Fruit fly (Drosophila melanogaster) whole organism, adult: ENCODE data around the gene CG9784.

ENCODE experiments used
- CG11617 ChIP-seq: fragments of 200-800 bp; sonication (Bioruptor generic); optimal IDR thresholded peaks from 2 replicates; lab custom pipeline; 2017; ENCODE audit warnings: mild to moderate bottlenecking, missing biosample characterization, missing genetic modification reagents, missing genetic modification characterization
- CG12768 ChIP-seq: fragments of 200-800 bp; sonication (Bioruptor generic); optimal IDR thresholded peaks from 2 replicates; lab custom pipeline; 2017; ENCODE audit warnings: missing biosample characterization, missing genetic modification characterization, mild to moderate bottlenecking, moderate library complexity, missing genetic modification reagents
- CG14711 ChIP-seq: fragments of 200-800 bp; sonication (Bioruptor generic); optimal IDR thresholded peaks from 2 replicates; lab custom pipeline; 2018; ENCODE audit warnings: missing biosample characterization, mild to moderate bottlenecking, missing genetic modification characterization, moderate library complexity
- CG1620 ChIP-seq: fragments of 200-800 bp; sonication (Bioruptor generic); optimal IDR thresholded peaks from 2 replicates; lab custom pipeline; 2016; ENCODE audit warnings: missing biosample characterization, missing genetic modification characterization
- CG33017 ChIP-seq: fragments of 200-800 bp; sonication (Bioruptor generic); optimal IDR thresholded peaks from 2 replicates; lab custom pipeline; 2018; ENCODE audit warnings: missing biosample characterization, mild to moderate bottlenecking, missing genetic modification characterization, moderate library complexity
- CG5204 ChIP-seq: fragments of 200-800 bp; sonication (Bioruptor generic); optimal IDR thresholded peaks from 2 replicates; lab custom pipeline; 2016; ENCODE audit warnings: missing biosample characterization, missing genetic modification characterization
- CG7045 ChIP-seq: fragments of 200-800 bp; sonication (Bioruptor generic); optimal IDR thresholded peaks from 2 replicates; lab custom pipeline; 2017; ENCODE audit warnings: missing biosample characterization, mild to moderate bottlenecking, missing genetic modification characterization
- CG7101 ChIP-seq: fragments of 200-800 bp; sonication (Bioruptor generic); optimal IDR thresholded peaks from 2 replicates; lab custom pipeline; 2018; ENCODE audit warnings: missing biosample characterization, mild to moderate bottlenecking, missing genetic modification characterization, moderate library complexity
- Clk ChIP-seq: fragments of 200-800 bp; sonication (Bioruptor generic); optimal IDR thresholded peaks from 2 replicates; lab custom pipeline; 2017; ENCODE audit warnings: missing biosample characterization, missing genetic modification characterization
- Crg-1 ChIP-seq: fragments of 200-800 bp; sonication (Bioruptor generic); optimal IDR thresholded peaks from 2 replicates; lab custom pipeline; 2016; ENCODE audit warnings: missing biosample characterization, missing genetic modification characterization
- Hr96 ChIP-seq: fragments of 200-800 bp; sonication (Bioruptor generic); optimal IDR thresholded peaks from 2 replicates; lab custom pipeline; 2016; ENCODE audit warnings: missing biosample characterization, missing genetic modification characterization
- Mnt ChIP-seq: fragments of 200-800 bp; sonication (Bioruptor generic); optimal IDR thresholded peaks from 2 replicates; lab custom pipeline; 2016; ENCODE audit warnings: missing biosample characterization, mild to moderate bottlenecking, missing genetic modification characterization
- bab1 ChIP-seq: fragments of 200-800 bp; sonication (Bioruptor generic); optimal IDR thresholded peaks from 3 replicates; lab custom pipeline; 2019; ENCODE audit warnings: missing biosample characterization, mild to moderate bottlenecking, missing genetic modification characterization, moderate library complexity
- cic ChIP-seq: fragments of 200-800 bp; sonication (Bioruptor generic); optimal IDR thresholded peaks from 2 replicates; lab custom pipeline; 2017; ENCODE audit warnings: missing biosample characterization, mild to moderate bottlenecking, missing genetic modification characterization, moderate library complexity
- cnc ChIP-seq, 2 experiments: fragments of >200 bp; optimal IDR thresholded peaks; 2 replicates each; lab custom pipeline; 2017
- kay ChIP-seq: fragments of 200-800 bp; sonication (Bioruptor generic); peaks from one replicate; lab custom pipeline; 2016; ENCODE audit warnings: missing biosample characterization, missing genetic modification characterization, borderline replicate concordance
- ovo ChIP-seq: fragments of 200-800 bp; sonication (Bioruptor generic); optimal IDR thresholded peaks from 2 replicates; lab custom pipeline; 2016; ENCODE audit warnings: missing biosample characterization, missing genetic modification characterization
- pad ChIP-seq: fragments of 200-800 bp; sonication (Bioruptor generic); optimal IDR thresholded peaks from 3 replicates; lab custom pipeline; 2017; ENCODE audit warnings: missing biosample characterization, missing genetic modification characterization, mild to moderate bottlenecking, moderate library complexity, missing genetic modification reagents
- tj ChIP-seq: fragments of 200-800 bp; sonication (Bioruptor generic); optimal IDR thresholded peaks from 3 replicates; lab custom pipeline; 2017; ENCODE audit warnings: missing biosample characterization, mild to moderate bottlenecking, missing genetic modification characterization, moderate library complexity
- toe ChIP-seq: fragments of 200-800 bp; sonication (Bioruptor generic); optimal IDR thresholded peaks from 2 replicates; lab custom pipeline; 2016; ENCODE audit warnings: missing biosample characterization, missing genetic modification characterization

The CG9784 gene

DNA sequence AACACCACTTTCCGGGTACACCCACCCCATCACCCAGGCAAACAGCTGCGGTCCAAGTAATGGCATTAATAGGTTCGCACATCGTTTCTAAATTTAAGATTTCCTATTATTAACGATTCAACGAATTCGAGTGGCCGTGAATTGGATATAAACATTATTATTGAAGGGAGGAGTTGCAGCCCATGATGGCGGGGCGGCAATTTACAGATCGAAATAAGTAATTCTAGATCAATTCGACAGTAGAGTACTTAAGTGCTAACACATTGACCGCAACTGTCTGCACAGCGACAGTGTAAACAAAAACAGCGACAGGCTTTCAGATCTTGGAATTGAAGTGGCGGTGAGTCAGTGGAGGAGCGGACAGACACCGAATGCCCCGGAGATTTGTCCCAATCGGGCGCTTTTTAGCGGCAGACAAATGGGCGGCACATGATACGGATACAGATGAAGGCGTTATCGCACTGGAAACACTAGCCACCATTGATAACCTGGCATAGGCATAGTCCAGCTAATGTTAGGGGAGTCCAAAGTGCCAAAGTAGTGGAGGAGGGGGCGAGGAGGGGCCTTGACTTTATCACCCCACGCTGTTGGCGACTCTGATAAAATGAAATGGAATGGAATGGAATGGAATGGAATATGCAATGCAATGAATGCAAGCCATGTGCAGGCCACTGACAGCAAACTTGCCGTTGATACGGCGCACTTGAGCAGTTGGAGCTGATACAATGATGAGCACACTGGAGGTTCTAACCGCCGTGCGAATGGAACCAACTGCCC lies 34.4 kb upstream of the CG9784 start:
- TF ChIP-seq CG7101 (tag; lab: Kevin White, UChicago) (no peak), CG1620 (GFP tag; lab: Kevin White, UChicago) (no peak), CG33017 (peak; percentile 1), bab1 (GFP tag; lab: Kevin White, UChicago) (no peak), Mnt (GFP tag; lab: Kevin White, UChicago) (peak; percentile 97), Hr96 (GFP tag; lab: Kevin White, UChicago) (peak; percentile 29), kay (GFP tag; lab: Kevin White, UChicago) (no peak), toe (GFP tag; lab: Kevin White, UChicago) (peak; percentile 8), CG11617 (peak; percentile 11), CG12768 (GFP tag; lab: Kevin White, UChicago) (peak; percentile 96), Crg-1 (GFP tag; lab: Kevin White, UChicago) (no peak), CG5204 (peak; percentile 22), cnc (optimal IDR thresholded peaks at IDR 0.05; lab: Kevin White, UChicago) (no peak), ovo (GFP tag; lab: Kevin White, UChicago) (no peak), Clk (GFP tag; lab: Kevin White, UChicago) (no peak), cic (peak; percentile 78), CG7045 (GFP tag; lab: Kevin White, UChicago) (peak; percentile 6), pad (GFP tag; lab: Kevin White, UChicago) (peak; percentile 10), CG14711 (no peak), tj (GFP tag; lab: Kevin White, UChicago) (peak; percentile 39)

- no peak for TF ChIP-seq CG1620 (GFP tag; lab: Kevin White, UChicago)
- TF ChIP-seq CG33017: no peak
- no peak for TF ChIP-seq CG7101 (tag; lab: Kevin White, UChicago)
- TF ChIP-seq Clk (GFP tag; lab: Kevin White, UChicago): no peak
- no peak for TF ChIP-seq CG5204
- TF ChIP-seq toe (GFP tag; lab: Kevin White, UChicago): no peak
- TF ChIP-seq CG14711: no peak
- TF ChIP-seq Hr96 (GFP tag; lab: Kevin White, UChicago): no peak
- TF ChIP-seq CG7045 (GFP tag; lab: Kevin White, UChicago): no peak
- no peak for TF ChIP-seq ovo (GFP tag; lab: Kevin White, UChicago)
- TF ChIP-seq CG11617: no peak
- TF ChIP-seq bab1 (GFP tag; lab: Kevin White, UChicago): no peak
- TF ChIP-seq Crg-1 (GFP tag; lab: Kevin White, UChicago): no peak
- TF ChIP-seq cnc (optimal IDR thresholded peaks at IDR 0.05; lab: Kevin White, UChicago): no peak
- no peak for TF ChIP-seq Mnt (GFP tag; lab: Kevin White, UChicago)
- TF ChIP-seq CG12768 (GFP tag; lab: Kevin White, UChicago): no peak
- TF ChIP-seq pad (GFP tag; lab: Kevin White, UChicago): no peak
These were observed 33.1 kb upstream of the CG9784 start, which contains the start of gene CG9777 for dm6 chrX:16632135-16632534. Gene CG9777, minus strand, starts transcription at chrX:16632235.

DNA sequence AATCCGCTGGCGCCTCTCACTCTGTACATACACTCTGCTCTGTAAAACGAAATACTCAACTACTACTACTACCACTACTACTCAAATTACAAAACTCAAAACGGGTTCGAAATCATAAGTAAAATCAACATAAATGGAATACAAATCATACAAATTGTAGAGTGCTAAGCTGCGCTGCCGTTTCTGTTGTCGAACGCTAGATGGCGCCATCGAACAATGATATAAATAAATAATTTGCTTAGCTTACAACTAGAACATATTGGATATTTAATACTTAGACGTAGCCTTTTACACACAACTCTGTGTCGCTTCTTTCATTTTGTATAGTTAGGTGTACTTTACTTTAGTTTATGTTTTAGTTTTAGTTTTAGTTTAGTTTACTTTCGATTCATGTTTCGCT lies 25.5 kb upstream of the CG9784 start:
- TF ChIP-seq cic: no peak
- TF ChIP-seq CG33017: no peak
- TF ChIP-seq tj (GFP tag; lab: Kevin White, UChicago): no peak
- TF ChIP-seq CG7101 (tag; lab: Kevin White, UChicago): no peak
- TF ChIP-seq Clk (GFP tag; lab: Kevin White, UChicago): no peak
- no peak for TF ChIP-seq bab1 (GFP tag; lab: Kevin White, UChicago)
- TF ChIP-seq pad (GFP tag; lab: Kevin White, UChicago): no peak
- no peak for TF ChIP-seq CG11617
- no peak for TF ChIP-seq cnc (optimal IDR thresholded peaks at IDR 0.05; lab: Kevin White, UChicago)
- no peak for TF ChIP-seq CG7045 (GFP tag; lab: Kevin White, UChicago)
- no peak for TF ChIP-seq Hr96 (GFP tag; lab: Kevin White, UChicago)
- no peak for TF ChIP-seq kay (GFP tag; lab: Kevin White, UChicago)
- no peak for TF ChIP-seq CG12768 (GFP tag; lab: Kevin White, UChicago)
- TF ChIP-seq ovo (GFP tag; lab: Kevin White, UChicago): no peak
- TF ChIP-seq CG14711: no peak
- TF ChIP-seq toe (GFP tag; lab: Kevin White, UChicago): no peak
- TF ChIP-seq Crg-1 (GFP tag; lab: Kevin White, UChicago): no peak
- TF ChIP-seq Mnt (GFP tag; lab: Kevin White, UChicago): no peak

dm6 chrX:16623524-16623923 lies 24.5 kb upstream of the CG9784 start:
- TF ChIP-seq bab1 (GFP tag; lab: Kevin White, UChicago) (no peak), cnc (optimal IDR thresholded peaks at IDR 0.05; lab: Kevin White, UChicago) (no peak), tj (GFP tag; lab: Kevin White, UChicago) (no peak), CG1620 (GFP tag; lab: Kevin White, UChicago) (no peak), cic (no peak), pad (GFP tag; lab: Kevin White, UChicago) (no peak), ovo (GFP tag; lab: Kevin White, UChicago) (no peak), kay (GFP tag; lab: Kevin White, UChicago) (no peak), CG14711 (no peak), Hr96 (GFP tag; lab: Kevin White, UChicago) (no peak), Clk (GFP tag; lab: Kevin White, UChicago) (no peak), CG7101 (tag; lab: Kevin White, UChicago) (no peak), CG7045 (GFP tag; lab: Kevin White, UChicago) (no peak), CG11617 (no peak), CG5204 (no peak), Mnt (GFP tag; lab: Kevin White, UChicago) (no peak)

DNA sequence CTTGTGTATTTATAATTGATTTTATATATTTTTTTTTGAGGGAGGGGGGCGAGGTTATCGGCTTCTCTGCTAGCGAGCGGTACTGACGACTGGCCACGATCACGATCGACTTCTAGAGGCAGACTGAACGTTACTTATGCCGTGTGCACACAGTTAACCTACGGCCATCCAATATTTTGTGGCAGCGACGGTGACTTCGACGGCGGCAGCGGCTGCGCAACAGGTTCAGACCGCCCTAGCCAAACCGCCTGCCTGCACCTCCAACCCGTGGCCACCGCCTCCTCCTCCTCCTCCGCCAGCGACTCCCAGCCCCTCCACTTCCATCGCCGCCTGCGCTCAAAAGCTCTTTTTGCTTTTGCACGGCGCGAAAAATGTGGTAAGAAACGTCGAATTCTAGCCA lies 22.4 kb upstream of the CG9784 start, which contains the start of gene CG9782:
Gene CG9782 (minus strand): TSS at position 128 of the 400 bp plus-strand sequence.
- TF ChIP-seq Mnt (GFP tag; lab: Kevin White, UChicago): no peak
